Worm (Caenorhabditis elegans): ENCODE results near the gene isw-1.

DNA sequence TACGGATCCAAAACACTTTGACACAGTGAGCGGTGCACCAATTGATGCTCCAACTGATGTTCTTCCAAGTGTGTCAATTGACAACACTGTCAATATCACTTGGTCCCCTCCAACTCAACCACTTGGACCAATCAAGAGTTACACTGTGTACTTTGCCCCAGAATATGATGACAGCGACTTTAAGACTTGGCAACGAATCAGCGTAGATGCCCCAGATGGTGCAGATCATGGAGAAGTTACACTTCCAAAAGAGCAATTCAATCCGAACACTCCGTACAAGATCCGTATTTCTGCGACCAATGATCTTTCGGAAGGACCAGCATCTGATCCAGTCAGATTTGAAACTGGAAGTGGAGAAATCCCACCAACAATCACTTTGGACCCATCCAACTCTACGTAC is 42.7 kb upstream of the isw-1 start:
- TF ChIP-seq dmd-4 (tag; optimal IDR thresholded peaks at IDR 0.05; ENCODE audit: borderline replicate concordance) (no peak), ceh-31 (tag; optimal IDR thresholded peaks at IDR 0.05) (no peak), ets-4 (tag; optimal IDR thresholded peaks at IDR 0.05) (no peak), fkh-10 (GFP tag; optimal IDR thresholded peaks at IDR 0.05) (no peak), ama-1 (optimal IDR thresholded peaks at IDR 0.05) (no peak), ref-2 (tag; optimal IDR thresholded peaks at IDR 0.05) (no peak), fkh-6 (tag; optimal IDR thresholded peaks at IDR 0.05) (no peak), hlh-6 (tag; optimal IDR thresholded peaks at IDR 0.05) (no peak), ceh-22 (tag; optimal IDR thresholded peaks at IDR 0.05) (no peak), tbx-2 (tag; optimal IDR thresholded peaks at IDR 0.05) (no peak), sdc-2 (tag; optimal IDR thresholded peaks at IDR 0.05) (no peak), zip-5 (tag; optimal IDR thresholded peaks at IDR 0.05) (no peak), Y22D7AL.16 (tag; optimal IDR thresholded peaks at IDR 0.05) (no peak)
